Worm (Caenorhabditis elegans) whole organism, L4 larva: ENCODE data around the gene F46H5.3.
A peak's percentile ranks its signal among the peaks of the same experiment; 100 is the strongest.

Experiments
- D1046.2 ChIP-seq: fragments of 200-800 bp; sonication (Bioruptor generic); IDR thresholded peaks from 2 replicates; pipeline ENCODE4 v1.3.6; 2022; ENCODE audit warnings: missing genetic modification characterization, missing compliant biosample characterization
- F49E8.2 ChIP-seq: sonication (generic microtip); optimal IDR thresholded peaks from 2 replicates; lab custom pipeline; 2016; ENCODE audit warnings: missing compliant biosample characterization, mild to moderate bottlenecking, missing genetic modification characterization, borderline replicate concordance
- T20F7.1 ChIP-seq: fragments of 200-800 bp; sonication (Bioruptor generic); optimal IDR thresholded peaks from 2 replicates; lab custom pipeline; 2018; ENCODE audit warnings: mild to moderate bottlenecking, missing genetic modification characterization, missing compliant biosample characterization
- Y105C5A.15 ChIP-seq: fragments of 200-800 bp; sonication (Bioruptor generic); IDR thresholded peaks from 2 replicates; pipeline ENCODE4 v1.3.6; 2022; ENCODE audit warnings: missing genetic modification characterization, missing compliant biosample characterization
- Y48G9A.11 ChIP-seq: fragments of 200-800 bp; sonication (Bioruptor generic); IDR thresholded peaks from 2 replicates; pipeline ENCODE4 v1.3.6; 2022; ENCODE audit warnings: missing genetic modification reagents, missing genetic modification characterization, missing compliant biosample characterization
- aha-1 ChIP-seq: fragments of 150-350 bp; peaks from one replicate; lab custom pipeline; 2014; ENCODE audit warnings: missing biosample characterization, missing genetic modification characterization
- ama-1 ChIP-seq: fragments of 150-350 bp; optimal IDR thresholded peaks from 2 replicates; lab custom pipeline; 2014; ENCODE audit warnings: inconsistent platforms, mixed read lengths
- attf-4 ChIP-seq: sonication (generic microtip); optimal IDR thresholded peaks from 3 replicates; lab custom pipeline; 2017; ENCODE audit warnings: missing biosample characterization, missing genetic modification characterization
- ceh-82 ChIP-seq: sonication (generic microtip); optimal IDR thresholded peaks from 2 replicates; lab custom pipeline; 2017; ENCODE audit warnings: missing biosample characterization, missing genetic modification characterization
- cey-2 ChIP-seq: sonication (generic microtip); optimal IDR thresholded peaks from 3 replicates; lab custom pipeline; 2017; ENCODE audit warnings: missing genetic modification characterization, mild to moderate bottlenecking, missing compliant biosample characterization, antibody characterized with exemption, borderline replicate concordance; ENCODE audit not compliant: insufficient read depth
- daf-16 ChIP-seq, 3 experiments: sonication (generic microtip); optimal IDR thresholded peaks; 2 replicates each; lab custom pipeline; 2016 to 2017; ENCODE audit warnings: missing genetic modification characterization in 3 of 3, missing genetic modification reagents in 3 of 3, mild to moderate bottlenecking in 2 of 3, missing compliant biosample characterization in 2 of 3, missing biosample characterization in 1 of 3, moderate library complexity in 1 of 3
- daf-19 ChIP-seq: fragments of 200-800 bp; sonication (Bioruptor generic); conservative IDR thresholded peaks from 2 replicates; pipeline ENCODE4 v1.3.6; 2022; ENCODE audit warnings: missing genetic modification characterization, missing compliant biosample characterization
- daf-8 ChIP-seq: fragments of 200-800 bp; sonication (Bioruptor generic); IDR thresholded peaks from 2 replicates; pipeline ENCODE4 v1.3.6; 2022; ENCODE audit warnings: missing genetic modification characterization, missing compliant biosample characterization
- dpl-1 ChIP-seq: fragments of 150-350 bp; optimal IDR thresholded peaks from 2 replicates; lab custom pipeline; 2014; ENCODE audit warnings: missing biosample characterization, missing genetic modification reagents, missing genetic modification characterization
- hif-1 ChIP-seq, 2 experiments: sonication (generic microtip); optimal IDR thresholded peaks; 2 replicates each; lab custom pipeline; 2016 to 2017; ENCODE audit warnings: missing compliant biosample characterization in 2 of 2, missing genetic modification characterization in 2 of 2, missing genetic modification reagents in 2 of 2, missing genotype in 2 of 2, mild to moderate bottlenecking in 1 of 2
- hlh-11 ChIP-seq: fragments of 200-800 bp; sonication (Bioruptor generic); optimal IDR thresholded peaks from 2 replicates; lab custom pipeline; 2018; ENCODE audit warnings: mild to moderate bottlenecking, missing genetic modification characterization, missing compliant biosample characterization
- hlh-30 ChIP-seq: sonication (generic microtip); optimal IDR thresholded peaks from 2 replicates; lab custom pipeline; 2017; ENCODE audit warnings: antibody characterized with exemption, mild to moderate bottlenecking, missing genetic modification characterization, missing compliant biosample characterization; ENCODE audit not compliant: insufficient read depth
- hmg-1.1 ChIP-seq: fragments of 200-800 bp; sonication (Bioruptor generic); IDR thresholded peaks from 2 replicates; pipeline ENCODE4 v1.3.6; 2022; ENCODE audit warnings: missing genetic modification reagents, missing genetic modification characterization, missing compliant biosample characterization
- jun-1 ChIP-seq: fragments of 150-350 bp; optimal IDR thresholded peaks from 2 replicates; lab custom pipeline; 2014; ENCODE audit warnings: missing biosample characterization, missing genetic modification reagents, missing genetic modification characterization
- lim-7 ChIP-seq: fragments of 200-800 bp; sonication (Bioruptor generic); IDR thresholded peaks from 2 replicates; pipeline ENCODE4 v1.3.6; 2022; ENCODE audit warnings: missing genetic modification characterization, missing compliant biosample characterization
- lin-1 ChIP-seq: fragments of 200-800 bp; sonication (Bioruptor generic); IDR thresholded peaks from 2 replicates; pipeline ENCODE4 v1.3.6; 2022; ENCODE audit warnings: missing genetic modification reagents, missing genetic modification characterization, missing compliant biosample characterization
- madf-5 ChIP-seq, 2 experiments: fragments of 200-800 bp; sonication (Bioruptor generic); IDR thresholded peaks; 2 replicates each; pipeline ENCODE4 v1.3.6; 2022; ENCODE audit warnings: missing compliant biosample characterization in 2 of 2, missing genetic modification characterization in 2 of 2
- madf-9 ChIP-seq: fragments of 200-800 bp; sonication (Bioruptor generic); conservative IDR thresholded peaks from 2 replicates; pipeline ENCODE4 v1.3.6; 2022; ENCODE audit warnings: missing genetic modification reagents, missing genetic modification characterization, missing compliant biosample characterization
- mdl-1 ChIP-seq, 2 experiments: fragments of 150-350 bp in 1 of 2; sonication (generic microtip) in 1 of 2; optimal IDR thresholded peaks; 2 replicates each; lab custom pipeline; 2014 to 2017; ENCODE audit warnings: missing biosample characterization in 2 of 2, missing genetic modification characterization in 2 of 2
- mxl-3 ChIP-seq: fragments of 200-800 bp; sonication (Bioruptor generic); optimal IDR thresholded peaks from 2 replicates; lab custom pipeline; 2018; ENCODE audit warnings: mild to moderate bottlenecking, missing genetic modification characterization, missing compliant biosample characterization
- nhr-11 ChIP-seq: fragments of 150-350 bp; optimal IDR thresholded peaks from 2 replicates; lab custom pipeline; 2014; ENCODE audit warnings: missing biosample characterization, missing genetic modification characterization
- nhr-111 ChIP-seq: fragments of 200-800 bp; sonication (Bioruptor generic); optimal IDR thresholded peaks from 2 replicates; lab custom pipeline; 2018; ENCODE audit warnings: mild to moderate bottlenecking, missing genetic modification characterization, missing compliant biosample characterization
- nhr-237 ChIP-seq: sonication (generic microtip); optimal IDR thresholded peaks from 2 replicates; lab custom pipeline; 2017; ENCODE audit warnings: missing biosample characterization, missing genetic modification characterization
- nhr-28 ChIP-seq: fragments of 150-350 bp; optimal IDR thresholded peaks from 2 replicates; lab custom pipeline; 2014; ENCODE audit warnings: missing biosample characterization, missing genetic modification characterization
- nhr-6 ChIP-seq: fragments of 150-350 bp; optimal IDR thresholded peaks from 2 replicates; lab custom pipeline; 2014; ENCODE audit warnings: missing biosample characterization, missing genetic modification characterization
- nhr-76 ChIP-seq: fragments of 150-350 bp; optimal IDR thresholded peaks from 2 replicates; lab custom pipeline; 2014; ENCODE audit warnings: missing biosample characterization, missing genetic modification characterization
- pha-4 ChIP-seq, 2 experiments: fragments of 150-350 bp in 1 of 2; fragments of 200-800 bp in 1 of 2; sonication (Bioruptor generic) in 1 of 2; IDR thresholded peaks in 1 of 2; optimal IDR thresholded peaks in 1 of 2; 2 replicates each; pipeline versions ENCODE4 v1.3.6 to Lab custom; 2014 to 2022; ENCODE audit warnings: missing genetic modification characterization in 2 of 2, missing genetic modification reagents in 2 of 2, missing biosample characterization in 1 of 2, missing compliant biosample characterization in 1 of 2
- saeg-2 ChIP-seq: fragments of 200-800 bp; sonication (Bioruptor generic); IDR thresholded peaks from 2 replicates; pipeline ENCODE4 v1.3.6; 2022; ENCODE audit warnings: missing genetic modification reagents, missing genetic modification characterization, missing compliant biosample characterization
- snpc-4 ChIP-seq: fragments of 150-350 bp; optimal IDR thresholded peaks from 2 replicates; lab custom pipeline; 2014; ENCODE audit warnings: missing biosample characterization, missing genetic modification characterization
- spr-3 ChIP-seq: fragments of 200-800 bp; sonication (Bioruptor generic); optimal IDR thresholded peaks from 2 replicates; lab custom pipeline; 2018; ENCODE audit warnings: mild to moderate bottlenecking, missing genetic modification characterization, missing compliant biosample characterization
- unc-130 ChIP-seq: sonication (generic microtip); optimal IDR thresholded peaks from 2 replicates; lab custom pipeline; 2016; ENCODE audit warnings: missing genetic modification reagents, missing genetic modification characterization, missing compliant biosample characterization
- unc-62 ChIP-seq, 3 experiments: fragments of 150-350 bp in 1 of 3; sonication (generic microtip); optimal IDR thresholded peaks in 2 of 3; peaks in 1 of 3; 1 replicate in 1 of 3; 2 replicates in 2 of 3; lab custom pipeline; 2014 to 2017; ENCODE audit warnings: missing biosample characterization in 3 of 3, missing genetic modification characterization in 3 of 3, missing genetic modification reagents in 3 of 3, missing genotype in 1 of 3
- zag-1 ChIP-seq: fragments of 150-350 bp; optimal IDR thresholded peaks from 2 replicates; lab custom pipeline; 2014; ENCODE audit warnings: missing biosample characterization, missing genetic modification characterization
- zfp-2 ChIP-seq: sonication (generic microtip); optimal IDR thresholded peaks from 2 replicates; lab custom pipeline; 2016; ENCODE audit warnings: mild to moderate bottlenecking, missing genetic modification characterization, missing compliant biosample characterization
- zip-11 ChIP-seq: fragments of 200-800 bp; sonication (Bioruptor generic); IDR thresholded peaks from 2 replicates; pipeline ENCODE4 v1.3.6; 2022; ENCODE audit warnings: missing genetic modification characterization, missing compliant biosample characterization
- zip-2 ChIP-seq: fragments of 150-350 bp; optimal IDR thresholded peaks from 2 replicates; lab custom pipeline; 2014; ENCODE audit warnings: missing biosample characterization, missing genetic modification characterization

F46H5.3 gene

ce11 chrX:7193894-7194614 lies 44.4 kb downstream of the F46H5.3 start, which contains the start of gene dnj-7:
Gene dnj-7 (plus strand): TSS chrX:7194564.
- TF ChIP-seq T20F7.1 (GFP tag; lab: Kevin White, UChicago) (peak; percentile 44), hif-1 (tag; optimal IDR thresholded peaks at IDR 0.05; lab: Kevin White, UChicago) (no peak), nhr-76 (no peak), cey-2 (no peak), madf-5 (GFP tag; IDR thresholded peaks at IDR 0.05; lab: Robert Waterston, UW) (no peak), daf-16 (GFP tag; optimal IDR thresholded peaks at IDR 0.05; lab: Kevin White, UChicago) (no peak), daf-16 (tag; optimal IDR thresholded peaks at IDR 0.05; lab: Kevin White, UChicago) (peak; percentile 0), F49E8.2 (no peak), hmg-1.1 (no peak), lim-7 (GFP tag; lab: Robert Waterston, UW) (no peak), unc-62 (GFP tag; optimal IDR thresholded peaks at IDR 0.05 in 1 of 2; lab: Kevin White, UChicago) (peak in 1 of 2 experiments; percentile 85), unc-62 (tag; optimal IDR thresholded peaks at IDR 0.05; lab: Kevin White, UChicago) (no peak), nhr-11 (tag; lab: Kevin White, UChicago) (peak; percentile 27), nhr-28 (tag; lab: Kevin White, UChicago) (peak; percentile 25), mxl-3 (no peak), pha-4 (GFP tag; IDR thresholded peaks at IDR 0.05; lab: Robert Waterston, UW) (no peak), pha-4 (tag; optimal IDR thresholded peaks at IDR 0.05; lab: Kevin White, UChicago) (no peak), hlh-30 (tag; lab: Kevin White, UChicago) (peak; percentile 3), zip-2 (tag; lab: Kevin White, UChicago) (no peak), madf-9 (GFP tag; lab: Robert Waterston, UW) (no peak), Y48G9A.11 (GFP tag; lab: Robert Waterston, UW) (no peak)

- no peak for TF ChIP-seq dpl-1 (GFP tag; lab: Kevin White, UChicago)
- no peak for TF ChIP-seq madf-9 (GFP tag; lab: Robert Waterston, UW)
- no peak for TF ChIP-seq nhr-237 (tag; lab: Kevin White, UChicago)
- TF ChIP-seq nhr-111 (GFP tag; lab: Kevin White, UChicago) = no peak
- no peak for TF ChIP-seq cey-2
- TF ChIP-seq unc-130 (GFP tag; lab: Kevin White, UChicago) = no peak
- no peak for TF ChIP-seq snpc-4
- TF ChIP-seq nhr-6 (tag; lab: Kevin White, UChicago) = no peak
- TF ChIP-seq mdl-1 (tag; optimal IDR thresholded peaks at IDR 0.05; lab: Kevin White, UChicago) = no peak
- TF ChIP-seq unc-62 (GFP tag; optimal IDR thresholded peaks at IDR 0.05 in 1 of 2; lab: Kevin White, UChicago) = no peak
- TF ChIP-seq unc-62 (tag; optimal IDR thresholded peaks at IDR 0.05; lab: Kevin White, UChicago) = no peak
- TF ChIP-seq mxl-3 = no peak
- TF ChIP-seq zfp-2 (tag; lab: Kevin White, UChicago) = no peak
Measured at ce11 chrX:7191882-7192281, 46.6 kb downstream of the F46H5.3 start, which contains the start of gene C55B6.7. Gene C55B6.7 (minus strand): TSS chrX:7191982.

ce11 chrX:7187602-7188001 lies 50.9 kb downstream of the F46H5.3 start, which contains the start of gene C55B6.4:
Gene C55B6.4 (minus strand): TSS chrX:7187702.
- TF ChIP-seq aha-1 (tag; lab: Kevin White, UChicago) = peak; percentile 66
- TF ChIP-seq unc-62 (GFP tag; optimal IDR thresholded peaks at IDR 0.05 in 1 of 2; lab: Kevin White, UChicago) = no peak
- no peak for TF ChIP-seq unc-62 (tag; optimal IDR thresholded peaks at IDR 0.05; lab: Kevin White, UChicago)

- no peak for TF ChIP-seq zip-11 (GFP tag; lab: Robert Waterston, UW)
- TF ChIP-seq jun-1 (tag; lab: Kevin White, UChicago) = peak; percentile 97
- no peak for TF ChIP-seq zag-1
- TF ChIP-seq ama-1 (lab: Kevin White, UChicago) = no peak
- TF ChIP-seq ceh-82 (tag; lab: Kevin White, UChicago) = no peak
- TF ChIP-seq daf-8 (GFP tag; lab: Robert Waterston, UW) = 0 out of 2 replicates have a peak, but pooled peaks have one; percentile 16
- TF ChIP-seq lin-1 (GFP tag; lab: Robert Waterston, UW) = no peak; the same call in none of the 2 replicates
- peak; percentile 84 for TF ChIP-seq pha-4 (GFP tag; IDR thresholded peaks at IDR 0.05; lab: Robert Waterston, UW)
- TF ChIP-seq pha-4 (tag; optimal IDR thresholded peaks at IDR 0.05; lab: Kevin White, UChicago) = peak; percentile 50
- peak; percentile 47 for TF ChIP-seq zfp-2 (tag; lab: Kevin White, UChicago)
- TF ChIP-seq Y105C5A.15 = no peak
- peak; percentile 93 for TF ChIP-seq hlh-11 (tag; lab: Kevin White, UChicago)
- TF ChIP-seq T20F7.1 (GFP tag; lab: Kevin White, UChicago) = peak; percentile 90
- TF ChIP-seq D1046.2 = 0 out of 2 replicates have a peak, but pooled peaks have one; percentile 49
- TF ChIP-seq attf-4 (tag; lab: Kevin White, UChicago) = no peak
- no peak for TF ChIP-seq spr-3 (GFP tag; lab: Kevin White, UChicago)
- TF ChIP-seq saeg-2 = peak; percentile 81; the same call in 1 of the 2 replicates
- TF ChIP-seq daf-19 = no peak
- TF ChIP-seq hmg-1.1 = peak; percentile 98
- no peak for TF ChIP-seq Y48G9A.11 (GFP tag; lab: Robert Waterston, UW)
- TF ChIP-seq zip-2 (tag; lab: Kevin White, UChicago) = peak; percentile 86
Measured at ce11 chrX:7181627-7182026, 56.8 kb downstream of the F46H5.3 start.
